Worm (Caenorhabditis elegans) whole organism, L4 larva: Measurements from ENCODE around the gene pigx-1.
A peak's percentile ranks its signal among the peaks of the same experiment; 100 is the strongest.

Source experiments
- D1046.2 ChIP-seq: fragments of 200-800 bp; sonication (Bioruptor generic); IDR thresholded peaks from 2 replicates; pipeline ENCODE4 v1.3.6; 2022; ENCODE audit warnings: missing genetic modification characterization, missing compliant biosample characterization
- Y105C5A.15 ChIP-seq: fragments of 200-800 bp; sonication (Bioruptor generic); IDR thresholded peaks from 2 replicates; pipeline ENCODE4 v1.3.6; 2022; ENCODE audit warnings: missing genetic modification characterization, missing compliant biosample characterization
- aha-1 ChIP-seq: fragments of 150-350 bp; peaks from one replicate; lab custom pipeline; 2014; ENCODE audit warnings: missing biosample characterization, missing genetic modification characterization
- ama-1 ChIP-seq: fragments of 150-350 bp; optimal IDR thresholded peaks from 2 replicates; lab custom pipeline; 2014; ENCODE audit warnings: inconsistent platforms, mixed read lengths
- attf-4 ChIP-seq: sonication (generic microtip); optimal IDR thresholded peaks from 3 replicates; lab custom pipeline; 2017; ENCODE audit warnings: missing biosample characterization, missing genetic modification characterization
- ces-1 ChIP-seq: fragments of 150-350 bp; sonication (generic microtip); optimal IDR thresholded peaks from 4 replicates; lab custom pipeline; 2014; ENCODE audit warnings: missing biosample characterization, missing genetic modification reagents, missing genetic modification characterization
- ctbp-1 ChIP-seq: fragments of 200-800 bp; sonication (Bioruptor generic); IDR thresholded peaks from 2 replicates; pipeline ENCODE4 v1.3.6; 2022; ENCODE audit warnings: missing genetic modification reagents, missing genetic modification characterization, missing compliant biosample characterization
- daf-16 ChIP-seq, 3 experiments: sonication (generic microtip); optimal IDR thresholded peaks; 2 replicates each; lab custom pipeline; 2016 to 2017; ENCODE audit warnings: missing genetic modification characterization in 3 of 3, missing genetic modification reagents in 3 of 3, mild to moderate bottlenecking in 2 of 3, missing compliant biosample characterization in 2 of 3, missing biosample characterization in 1 of 3, moderate library complexity in 1 of 3
- dmd-6 ChIP-seq: fragments of 200-800 bp; sonication (Bioruptor generic); IDR thresholded peaks from 2 replicates; pipeline ENCODE4 v1.3.6; 2022; ENCODE audit warnings: missing genetic modification reagents, missing genetic modification characterization, missing compliant biosample characterization
- dpl-1 ChIP-seq: fragments of 150-350 bp; optimal IDR thresholded peaks from 2 replicates; lab custom pipeline; 2014; ENCODE audit warnings: missing biosample characterization, missing genetic modification reagents, missing genetic modification characterization
- dve-1 ChIP-seq: sonication (generic microtip); optimal IDR thresholded peaks from 2 replicates; lab custom pipeline; 2017; ENCODE audit warnings: antibody characterized with exemption, mild to moderate bottlenecking, missing genetic modification characterization, missing compliant biosample characterization; ENCODE audit not compliant: insufficient read depth
- egl-27 ChIP-seq: sonication (generic microtip); optimal IDR thresholded peaks from 3 replicates; lab custom pipeline; 2017; ENCODE audit warnings: missing biosample characterization, missing genetic modification reagents, missing genetic modification characterization
- egl-43 ChIP-seq: fragments of 200-800 bp; sonication (Bioruptor generic); IDR thresholded peaks from 2 replicates; pipeline ENCODE4 v1.3.6; 2022; ENCODE audit warnings: missing genetic modification reagents, missing genetic modification characterization, missing compliant biosample characterization
- hif-1 ChIP-seq, 2 experiments: sonication (generic microtip); optimal IDR thresholded peaks; 2 replicates each; lab custom pipeline; 2016 to 2017; ENCODE audit warnings: missing compliant biosample characterization in 2 of 2, missing genetic modification characterization in 2 of 2, missing genetic modification reagents in 2 of 2, missing genotype in 2 of 2, mild to moderate bottlenecking in 1 of 2
- hlh-11 ChIP-seq: fragments of 200-800 bp; sonication (Bioruptor generic); optimal IDR thresholded peaks from 2 replicates; lab custom pipeline; 2018; ENCODE audit warnings: mild to moderate bottlenecking, missing genetic modification characterization, missing compliant biosample characterization
- hlh-30 ChIP-seq: sonication (generic microtip); optimal IDR thresholded peaks from 2 replicates; lab custom pipeline; 2017; ENCODE audit warnings: antibody characterized with exemption, mild to moderate bottlenecking, missing genetic modification characterization, missing compliant biosample characterization; ENCODE audit not compliant: insufficient read depth
- hmg-1.1 ChIP-seq: fragments of 200-800 bp; sonication (Bioruptor generic); IDR thresholded peaks from 2 replicates; pipeline ENCODE4 v1.3.6; 2022; ENCODE audit warnings: missing genetic modification reagents, missing genetic modification characterization, missing compliant biosample characterization
- lin-38 ChIP-seq: fragments of 200-800 bp; sonication (Bioruptor generic); IDR thresholded peaks from 2 replicates; pipeline ENCODE4 v1.3.6; 2022; ENCODE audit warnings: missing genetic modification reagents, missing genetic modification characterization, missing compliant biosample characterization
- lin-39 ChIP-seq: fragments of 150-350 bp; optimal IDR thresholded peaks from 2 replicates; lab custom pipeline; 2014; ENCODE audit warnings: missing biosample characterization, missing genetic modification reagents, missing genetic modification characterization
- lsy-2 ChIP-seq, 2 experiments: fragments of 150-350 bp in 1 of 2; sonication (generic microtip) in 1 of 2; optimal IDR thresholded peaks; 2 replicates each; lab custom pipeline; 2014 to 2017; ENCODE audit warnings: missing biosample characterization in 2 of 2, missing genetic modification characterization in 2 of 2
- madf-9 ChIP-seq: fragments of 200-800 bp; sonication (Bioruptor generic); conservative IDR thresholded peaks from 2 replicates; pipeline ENCODE4 v1.3.6; 2022; ENCODE audit warnings: missing genetic modification reagents, missing genetic modification characterization, missing compliant biosample characterization
- mdl-1 ChIP-seq, 2 experiments: fragments of 150-350 bp in 1 of 2; sonication (generic microtip) in 1 of 2; optimal IDR thresholded peaks; 2 replicates each; lab custom pipeline; 2014 to 2017; ENCODE audit warnings: missing biosample characterization in 2 of 2, missing genetic modification characterization in 2 of 2
- mep-1 ChIP-seq: fragments of 150-350 bp; sonication (generic microtip); optimal IDR thresholded peaks from 3 replicates; lab custom pipeline; 2014; ENCODE audit warnings: missing biosample characterization, missing genetic modification characterization
- mes-2 ChIP-seq: sonication (generic microtip); optimal IDR thresholded peaks from 2 replicates; lab custom pipeline; 2016; ENCODE audit warnings: missing genotype, mild to moderate bottlenecking, missing genetic modification characterization, missing compliant biosample characterization; ENCODE audit not compliant: poor library complexity, severe bottlenecking
- mxl-2 ChIP-seq: fragments of 200-800 bp; sonication (Bioruptor generic); conservative IDR thresholded peaks from 2 replicates; pipeline ENCODE4 v1.3.6; 2022; ENCODE audit warnings: missing genetic modification reagents, missing genetic modification characterization, missing compliant biosample characterization
- mxl-3 ChIP-seq: fragments of 200-800 bp; sonication (Bioruptor generic); optimal IDR thresholded peaks from 2 replicates; lab custom pipeline; 2018; ENCODE audit warnings: mild to moderate bottlenecking, missing genetic modification characterization, missing compliant biosample characterization
- nhr-102 ChIP-seq: sonication (generic microtip); optimal IDR thresholded peaks from 2 replicates; lab custom pipeline; 2016; ENCODE audit warnings: mild to moderate bottlenecking, missing genetic modification characterization, moderate library complexity, missing compliant biosample characterization
- nhr-28 ChIP-seq: fragments of 150-350 bp; optimal IDR thresholded peaks from 2 replicates; lab custom pipeline; 2014; ENCODE audit warnings: missing biosample characterization, missing genetic modification characterization
- nhr-41 ChIP-seq: fragments of 200-800 bp; sonication (Bioruptor generic); IDR thresholded peaks from 2 replicates; pipeline ENCODE4 v1.3.6; 2022; ENCODE audit warnings: missing genetic modification reagents, missing genetic modification characterization, missing compliant biosample characterization
- nhr-6 ChIP-seq: fragments of 150-350 bp; optimal IDR thresholded peaks from 2 replicates; lab custom pipeline; 2014; ENCODE audit warnings: missing biosample characterization, missing genetic modification characterization
- nhr-76 ChIP-seq: fragments of 150-350 bp; optimal IDR thresholded peaks from 2 replicates; lab custom pipeline; 2014; ENCODE audit warnings: missing biosample characterization, missing genetic modification characterization
- nhr-77 ChIP-seq: fragments of 150-350 bp; optimal IDR thresholded peaks from 2 replicates; lab custom pipeline; 2014; ENCODE audit warnings: missing biosample characterization, missing genetic modification characterization
- php-3 ChIP-seq: fragments of 200-800 bp; sonication (Bioruptor generic); IDR thresholded peaks from 2 replicates; pipeline ENCODE4 v1.3.6; 2022; ENCODE audit warnings: missing genetic modification reagents, missing genetic modification characterization, missing compliant biosample characterization
- pqm-1 ChIP-seq: sonication (generic microtip); optimal IDR thresholded peaks from 2 replicates; lab custom pipeline; 2017; ENCODE audit warnings: missing biosample characterization, missing genetic modification characterization
- rbr-2 ChIP-seq: sonication (generic microtip); optimal IDR thresholded peaks from 2 replicates; lab custom pipeline; 2016; ENCODE audit warnings: missing genotype, missing genetic modification characterization, missing compliant biosample characterization
- spr-3 ChIP-seq: fragments of 200-800 bp; sonication (Bioruptor generic); optimal IDR thresholded peaks from 2 replicates; lab custom pipeline; 2018; ENCODE audit warnings: mild to moderate bottlenecking, missing genetic modification characterization, missing compliant biosample characterization
- tra-1 ChIP-seq: fragments of 200-800 bp; sonication (Bioruptor generic); IDR thresholded peaks from 2 replicates; pipeline ENCODE4 v1.3.6; 2022; ENCODE audit warnings: missing genetic modification reagents, missing genetic modification characterization, missing compliant biosample characterization
- unc-39 ChIP-seq: sonication (generic microtip); optimal IDR thresholded peaks from 2 replicates; lab custom pipeline; 2017; ENCODE audit warnings: missing biosample characterization, missing genetic modification characterization
- unc-62 ChIP-seq, 3 experiments: fragments of 150-350 bp in 1 of 3; sonication (generic microtip); optimal IDR thresholded peaks in 2 of 3; peaks in 1 of 3; 1 replicate in 1 of 3; 2 replicates in 2 of 3; lab custom pipeline; 2014 to 2017; ENCODE audit warnings: missing biosample characterization in 3 of 3, missing genetic modification characterization in 3 of 3, missing genetic modification reagents in 3 of 3, missing genotype in 1 of 3
- ztf-7 ChIP-seq: fragments of 150-350 bp; optimal IDR thresholded peaks from 2 replicates; lab custom pipeline; 2014; ENCODE audit warnings: missing biosample characterization, missing genetic modification characterization

The pigx-1 gene

DNA sequence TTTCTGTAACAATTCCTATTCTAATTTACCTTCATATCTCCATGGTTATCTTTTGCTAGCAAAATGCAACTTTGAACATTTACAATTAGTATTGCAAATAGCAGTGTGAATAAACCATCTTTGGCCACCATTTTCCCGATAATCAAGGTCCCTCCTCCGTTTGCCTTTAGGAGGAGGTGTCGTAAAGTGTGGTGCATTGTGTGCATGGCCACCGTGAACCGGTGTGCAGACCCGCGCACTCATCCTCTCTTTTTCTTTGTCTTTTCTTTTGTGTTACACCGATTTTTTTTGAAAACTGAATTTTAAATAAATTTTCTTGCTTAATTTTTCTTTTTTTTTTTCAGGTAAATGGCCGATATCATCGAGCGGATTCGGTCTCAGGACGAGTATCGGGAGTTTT lies at the start of gene pigx-1, which contains the start of gene rme-6:
Gene pigx-1, minus strand, starts transcription at position 206 of the 400 bp plus-strand sequence.
Gene rme-6, plus strand, starts transcription at position 345 of the 400 bp plus-strand sequence.
- TF ChIP-seq spr-3, result no peak
- no peak for TF ChIP-seq nhr-41 (GFP tag; lab: Robert Waterston, UW)
- TF ChIP-seq aha-1 (tag; lab: Kevin White, UChicago), result peak; percentile 39
- peak; percentile 7 for TF ChIP-seq hlh-30 (tag; lab: Kevin White, UChicago)
- TF ChIP-seq attf-4, result no peak
- no peak for TF ChIP-seq unc-62 (GFP tag; optimal IDR thresholded peaks at IDR 0.05 in 1 of 2; lab: Kevin White, UChicago)
- no peak for TF ChIP-seq unc-62 (tag; optimal IDR thresholded peaks at IDR 0.05; lab: Kevin White, UChicago)
- TF ChIP-seq mes-2 (tag; lab: Kevin White, UChicago), result peak; percentile 56

DNA sequence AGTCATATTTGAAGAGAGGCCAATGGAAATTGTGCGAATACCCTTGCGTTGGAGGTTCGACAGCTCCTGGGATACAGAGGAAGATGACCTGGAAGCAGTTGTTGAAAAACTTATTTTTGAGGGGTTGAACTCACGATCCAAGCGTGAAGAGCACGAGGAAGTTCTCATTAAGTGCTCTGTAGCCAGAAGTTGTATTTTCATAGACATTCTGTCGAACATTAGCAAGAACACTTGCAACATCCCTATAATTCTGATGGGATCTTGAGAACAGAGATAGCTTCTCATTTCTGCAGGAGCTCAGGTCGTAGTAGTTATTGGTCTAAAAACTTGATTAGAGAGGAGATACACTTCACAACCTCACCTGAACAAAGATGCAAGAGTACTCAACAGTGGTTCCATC lies 44.8 kb upstream of the pigx-1 start:
- TF ChIP-seq Y105C5A.15 (GFP tag; lab: Robert Waterston, UW), result 0 out of 2 replicates have a peak, but pooled peaks have one; percentile 52
- TF ChIP-seq nhr-76, result no peak
- peak; percentile 83 for TF ChIP-seq aha-1 (tag; lab: Kevin White, UChicago)

DNA sequence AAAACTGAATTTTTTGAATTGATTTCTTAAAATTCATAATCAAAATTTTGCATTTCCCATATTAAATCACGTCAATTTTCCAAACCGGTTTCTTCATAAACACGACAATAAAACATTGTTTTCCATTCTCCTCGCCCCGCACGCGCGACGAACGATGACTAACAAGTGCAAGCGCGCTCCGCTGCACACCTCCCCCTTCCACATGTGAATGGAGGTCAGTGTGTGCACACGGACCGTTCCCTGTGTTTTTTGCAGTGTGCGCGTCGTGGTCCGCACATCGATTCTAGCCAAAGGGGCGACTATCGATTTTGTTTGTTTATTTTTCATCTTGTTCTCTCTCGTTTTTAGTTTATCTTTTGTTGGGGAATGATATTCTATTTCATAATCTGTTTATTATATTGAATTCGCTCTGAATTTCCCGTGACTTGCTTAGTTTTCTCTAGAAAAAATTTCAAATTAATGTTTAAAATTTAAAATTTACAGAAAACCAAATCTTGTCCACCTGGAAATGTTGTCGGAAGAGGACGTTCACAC lies 31.8 kb upstream of the pigx-1 start, which contains the start of gene snx-1:
Gene snx-1, plus strand, starts transcription at position 484 of the 534 bp plus-strand sequence.
- TF ChIP-seq egl-27 (tag; lab: Kevin White, UChicago), result no peak
- TF ChIP-seq lin-38, result peak; percentile 92
- TF ChIP-seq tra-1 (GFP tag; lab: Robert Waterston, UW), result 0 out of 2 replicates have a peak, but pooled peaks have one; percentile 19
- peak; percentile 46 for TF ChIP-seq hmg-1.1 (GFP tag; lab: Robert Waterston, UW)
- peak; percentile 59 for TF ChIP-seq dmd-6 (GFP tag; lab: Robert Waterston, UW)
- no peak for TF ChIP-seq unc-39 (tag; lab: Kevin White, UChicago)
- TF ChIP-seq mes-2 (tag; lab: Kevin White, UChicago), result peak; percentile 81
- no peak for TF ChIP-seq nhr-102 (tag; lab: Kevin White, UChicago)
- TF ChIP-seq daf-16 (GFP tag; optimal IDR thresholded peaks at IDR 0.05; lab: Kevin White, UChicago), result no peak
- TF ChIP-seq daf-16 (tag; optimal IDR thresholded peaks at IDR 0.05; lab: Kevin White, UChicago), result peak; percentile 91
- TF ChIP-seq nhr-6 (tag; lab: Kevin White, UChicago), result peak; percentile 74
- no peak for TF ChIP-seq ctbp-1
- TF ChIP-seq egl-43 (GFP tag; lab: Robert Waterston, UW), result no peak
- peak; percentile 59 for TF ChIP-seq rbr-2
- TF ChIP-seq ztf-7, result no peak
- peak; percentile 33; the same call in 1 of the 2 replicates for TF ChIP-seq php-3
- TF ChIP-seq mep-1 (tag; lab: Kevin White, UChicago), result peak; percentile 74
- TF ChIP-seq hlh-11 (tag; lab: Kevin White, UChicago), result peak; percentile 81
- TF ChIP-seq lin-39, result no peak
- peak; percentile 96 for TF ChIP-seq mxl-3
- peak; percentile 16 for TF ChIP-seq dpl-1 (GFP tag; lab: Kevin White, UChicago)
- TF ChIP-seq mdl-1 (tag; optimal IDR thresholded peaks at IDR 0.05; lab: Kevin White, UChicago), result peak; percentile 74 to 94
- TF ChIP-seq ces-1 (GFP tag; lab: Kevin White, UChicago), result no peak
- no peak for TF ChIP-seq mxl-2 (GFP tag; lab: Robert Waterston, UW)
- no peak for TF ChIP-seq D1046.2 (GFP tag; lab: Robert Waterston, UW)
- peak; percentile 18 for TF ChIP-seq pqm-1 (tag; lab: Kevin White, UChicago)
- peak; percentile 51 for TF ChIP-seq dve-1 (tag; lab: Kevin White, UChicago)
- no peak for TF ChIP-seq ama-1 (lab: Kevin White, UChicago)
- peak; percentile 94 for TF ChIP-seq hlh-30 (tag; lab: Kevin White, UChicago)
- TF ChIP-seq madf-9 (GFP tag; lab: Robert Waterston, UW), result no peak
- TF ChIP-seq nhr-77 (tag; lab: Kevin White, UChicago), result peak; percentile 80
- TF ChIP-seq lsy-2 (tag; optimal IDR thresholded peaks at IDR 0.05; lab: Kevin White, UChicago), result peak in 1 of 2 experiments; percentile 66
- peak; percentile 81 for TF ChIP-seq nhr-28 (tag; lab: Kevin White, UChicago)
- peak in 1 of 2 experiments; percentile 52 for TF ChIP-seq hif-1 (tag; optimal IDR thresholded peaks at IDR 0.05; lab: Kevin White, UChicago)
